Fruit fly (Drosophila melanogaster): Measurements from ENCODE around the gene HP4.

Gene HP4

DNA sequence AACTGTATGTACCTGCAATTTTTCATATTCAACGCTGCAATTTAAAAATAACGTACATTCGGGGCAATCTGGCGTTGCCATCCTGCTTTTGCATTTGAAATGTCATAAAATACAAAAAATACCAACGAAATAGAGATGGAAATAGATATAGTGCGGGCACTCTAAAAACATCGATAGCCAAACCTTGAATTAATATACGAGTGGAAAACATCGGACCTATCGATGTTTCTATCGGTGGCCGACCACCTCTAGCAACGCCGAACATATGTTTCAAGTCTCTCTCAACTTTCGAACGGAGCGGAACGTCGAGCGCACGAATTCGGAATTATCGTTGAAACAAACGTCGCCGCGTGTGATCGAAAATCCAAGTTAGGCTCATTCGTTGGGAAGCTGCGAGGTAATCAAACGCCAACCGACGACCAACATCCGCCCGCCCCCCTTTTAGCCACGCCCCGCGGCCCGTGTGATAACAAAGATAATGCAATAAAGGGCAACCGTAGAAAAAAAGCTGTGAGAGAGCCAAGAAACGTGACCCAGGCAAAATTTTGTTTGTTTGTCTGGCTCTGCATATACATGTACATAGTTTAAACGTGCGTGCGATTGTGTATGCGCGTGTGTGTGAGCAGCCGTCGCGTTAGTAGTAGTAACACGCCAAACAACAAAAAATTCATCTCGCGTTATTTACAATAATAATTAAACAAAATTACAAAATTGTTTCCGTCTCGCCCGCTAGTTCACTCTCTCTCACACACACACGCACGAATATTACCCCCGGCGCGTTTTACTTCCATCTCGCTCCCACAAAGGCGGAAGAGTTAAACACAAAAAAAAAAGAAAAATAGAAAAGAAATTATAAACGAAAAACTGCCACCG, 3.1 kb upstream of the HP4 start, which contains the start of gene nmo (continued):
- no peak for TF ChIP-seq bbx (GFP tag; IDR thresholded peaks at IDR 0.05; ENCODE audit: partially characterized antibody)
- peak; percentile 41 for TF ChIP-seq CG12659 (GFP tag; optimal IDR thresholded peaks at IDR 0.05)
- no peak for TF ChIP-seq CG7745 (tag; optimal IDR thresholded peaks at IDR 0.05)
- no peak for TF ChIP-seq trh (GFP tag; optimal IDR thresholded peaks at IDR 0.05)
- no peak for TF ChIP-seq CG6791 (GFP tag; IDR thresholded peaks at IDR 0.05; ENCODE audit: partially characterized antibody)
- TF ChIP-seq lmd (GFP tag; IDR thresholded peaks at IDR 0.05): no peak
- TF ChIP-seq CG31388 (GFP tag; optimal IDR thresholded peaks at IDR 0.05): no peak
- peak; percentile 93 for TF ChIP-seq nmo (GFP tag; optimal IDR thresholded peaks at IDR 0.05)
- TF ChIP-seq slp2 (GFP tag; optimal IDR thresholded peaks at IDR 0.05): peak; percentile 8
- TF ChIP-seq CG11085 (GFP tag; IDR thresholded peaks at IDR 0.05): no peak
- no peak for TF ChIP-seq NC2α (GFP tag; optimal IDR thresholded peaks at IDR 0.05)
- TF ChIP-seq slou (GFP tag; optimal IDR thresholded peaks at IDR 0.05): no peak
- no peak for TF ChIP-seq CG15479 (GFP tag; optimal IDR thresholded peaks at IDR 0.05)
- peak; percentile 63 for TF ChIP-seq ash1 (GFP tag; optimal IDR thresholded peaks at IDR 0.05)
- TF ChIP-seq CG12299 (tag; optimal IDR thresholded peaks at IDR 0.05): no peak
- no peak for TF ChIP-seq CG32767 (GFP tag; IDR thresholded peaks at IDR 0.05)
- TF ChIP-seq CG14441 (GFP tag; IDR thresholded peaks at IDR 0.05): no peak
- TF ChIP-seq CG15011 (GFP tag; optimal IDR thresholded peaks at IDR 0.05): no peak
- TF ChIP-seq jumu (GFP tag; optimal IDR thresholded peaks at IDR 0.05): peak; percentile 5
- no peak for TF ChIP-seq Hr3 (GFP tag; optimal IDR thresholded peaks at IDR 0.05)
- TF ChIP-seq onecut (GFP tag; IDR thresholded peaks at IDR 0.05): peak; percentile 9; the same call in 1 of the 2 replicates
- peak; percentile 6 for TF ChIP-seq gcm (GFP tag; optimal IDR thresholded peaks at IDR 0.05)
- TF ChIP-seq CG13894 (tag; optimal IDR thresholded peaks at IDR 0.05): peak; percentile 43
- peak; percentile 72 for TF ChIP-seq Dp (GFP tag; optimal IDR thresholded peaks at IDR 0.05)
- TF ChIP-seq CG8944 (GFP tag; optimal IDR thresholded peaks at IDR 0.05): no peak
- no peak for TF ChIP-seq aop (GFP tag; IDR thresholded peaks at IDR 0.05)
- TF ChIP-seq CG17802 (tag; optimal IDR thresholded peaks at IDR 0.05): no peak
- TF ChIP-seq Dll (GFP tag; IDR thresholded peaks at IDR 0.05; ENCODE audit: partially characterized antibody): no peak
- no peak for TF ChIP-seq chif (GFP tag; optimal IDR thresholded peaks at IDR 0.05)
- TF ChIP-seq CG17829 (tag; optimal IDR thresholded peaks at IDR 0.05): peak; percentile 43
- no peak for TF ChIP-seq emc (GFP tag; optimal IDR thresholded peaks at IDR 0.05)
- TF ChIP-seq Fer1 (GFP tag; optimal IDR thresholded peaks at IDR 0.05): peak; percentile 62
- TF ChIP-seq Camta (GFP tag; optimal IDR thresholded peaks at IDR 0.05): no peak
- no peak for TF ChIP-seq CG13287 (GFP tag; IDR thresholded peaks at IDR 0.05; ENCODE audit: partially characterized antibody)
- TF ChIP-seq Xbp1 (GFP tag; optimal IDR thresholded peaks at IDR 0.05): no peak
- TF ChIP-seq gsb-n (tag; optimal IDR thresholded peaks at IDR 0.05): no peak
- no peak for TF ChIP-seq crol (GFP tag; IDR thresholded peaks at IDR 0.05)
- TF ChIP-seq CG6654 (GFP tag; optimal IDR thresholded peaks at IDR 0.05): no peak
- no peak for TF ChIP-seq CG12071 (GFP tag; optimal IDR thresholded peaks at IDR 0.05)
- no peak for TF ChIP-seq Rfx (GFP tag; IDR thresholded peaks at IDR 0.05)
- no peak for TF ChIP-seq zen2 (GFP tag; IDR thresholded peaks at IDR 0.05; ENCODE audit: partially characterized antibody)
- TF ChIP-seq kah (GFP tag; optimal IDR thresholded peaks at IDR 0.05): no peak
- no peak for TF ChIP-seq ind (GFP tag; optimal IDR thresholded peaks at IDR 0.05)
- no peak for TF ChIP-seq chn (GFP tag; optimal IDR thresholded peaks at IDR 0.05)
- no peak for TF ChIP-seq jigr1 (GFP tag; IDR thresholded peaks at IDR 0.05)
- TF ChIP-seq nau (GFP tag; optimal IDR thresholded peaks at IDR 0.05): peak; percentile 14
- no peak for TF ChIP-seq org-1 (GFP tag; optimal IDR thresholded peaks at IDR 0.05)
- no peak for TF ChIP-seq da (GFP tag; optimal IDR thresholded peaks at IDR 0.05)
- TF ChIP-seq eyg (GFP tag; optimal IDR thresholded peaks at IDR 0.05): no peak

All from whole organism, embryonic.